Fruit fly (Drosophila melanogaster) whole organism, prepupa: ENCODE measurements around the gene gcm.

ENCODE experiments used
- Blimp-1 ChIP-seq: fragments of 200-800 bp; sonication (Bioruptor generic); optimal IDR thresholded peaks from 3 replicates; lab custom pipeline; 2017; ENCODE audit warnings: missing biosample characterization, missing genetic modification characterization, mild to moderate bottlenecking, moderate library complexity, missing genetic modification reagents
- CG10631 ChIP-seq: fragments of 200-800 bp; sonication (Bioruptor generic); optimal IDR thresholded peaks from 2 replicates; lab custom pipeline; 2016; ENCODE audit warnings: missing biosample characterization, missing genetic modification characterization
- CG10669 ChIP-seq: fragments of 200-800 bp; sonication (Bioruptor generic); optimal IDR thresholded peaks from 3 replicates; lab custom pipeline; 2018; ENCODE audit warnings: missing biosample characterization, mild to moderate bottlenecking, missing genetic modification characterization, moderate library complexity
- CG11294 ChIP-seq: fragments of 200-800 bp; sonication (Bioruptor generic); IDR thresholded peaks from 2 replicates; pipeline ENCODE4 v1.3.6; 2022; ENCODE audit warnings: missing biosample characterization, missing genetic modification characterization
- CG11762 ChIP-seq: fragments of 200-800 bp; sonication (Bioruptor generic); optimal IDR thresholded peaks from 3 replicates; lab custom pipeline; 2016; ENCODE audit warnings: missing biosample characterization, missing genetic modification characterization; ENCODE audit not compliant: insufficient read depth
- CG11902 ChIP-seq: fragments of 200-800 bp; sonication (Bioruptor generic); optimal IDR thresholded peaks from 3 replicates; lab custom pipeline; 2016; ENCODE audit warnings: missing biosample characterization, missing genetic modification characterization
- CG15336 ChIP-seq: fragments of 200-800 bp; sonication (Bioruptor generic); IDR thresholded peaks from 2 replicates; pipeline ENCODE4 v1.3.6; 2022; ENCODE audit warnings: missing biosample characterization, missing genetic modification characterization
- CG1621 ChIP-seq: fragments of 200-800 bp; sonication (Bioruptor generic); optimal IDR thresholded peaks from 3 replicates; lab custom pipeline; 2018; ENCODE audit warnings: missing biosample characterization, mild to moderate bottlenecking, missing genetic modification characterization
- CG3032 ChIP-seq: fragments of 200-800 bp; optimal IDR thresholded peaks from 2 replicates; lab custom pipeline; 2019; ENCODE audit warnings: missing biosample characterization, mild to moderate bottlenecking, missing genetic modification characterization, moderate library complexity
- CG31627 ChIP-seq: fragments of 200-800 bp; sonication (Bioruptor generic); optimal IDR thresholded peaks from 3 replicates; lab custom pipeline; 2016; ENCODE audit warnings: missing biosample characterization, missing genetic modification characterization
- CG32006 ChIP-seq: fragments of 200-800 bp; sonication (Bioruptor generic); optimal IDR thresholded peaks from 3 replicates; lab custom pipeline; 2017; ENCODE audit warnings: missing biosample characterization, mild to moderate bottlenecking, missing genetic modification characterization
- CG34406 ChIP-seq: fragments of 200-800 bp; sonication (Bioruptor generic); optimal IDR thresholded peaks from 3 replicates; lab custom pipeline; 2016; ENCODE audit warnings: missing biosample characterization, missing genetic modification characterization
- CG3919 ChIP-seq: fragments of 200-800 bp; sonication (Bioruptor generic); optimal IDR thresholded peaks from 3 replicates; lab custom pipeline; 2016; ENCODE audit warnings: missing biosample characterization, missing genetic modification characterization
- CG4318 ChIP-seq: fragments of 200-800 bp; sonication (Bioruptor generic); optimal IDR thresholded peaks from 3 replicates; lab custom pipeline; 2017; ENCODE audit warnings: missing biosample characterization, mild to moderate bottlenecking, missing genetic modification characterization
- CG6163 ChIP-seq: fragments of 200-800 bp; sonication (Bioruptor generic); IDR thresholded peaks from 3 replicates; pipeline ENCODE4 v1.3.6; 2022; ENCODE audit warnings: missing biosample characterization, missing genetic modification characterization
- CG6792 ChIP-seq: fragments of 200-800 bp; sonication (Bioruptor generic); optimal IDR thresholded peaks from 3 replicates; lab custom pipeline; 2016; ENCODE audit warnings: missing biosample characterization, missing genetic modification characterization
- CG6808 ChIP-seq: fragments of 200-800 bp; sonication (Bioruptor generic); optimal IDR thresholded peaks from 3 replicates; lab custom pipeline; 2017; ENCODE audit warnings: missing biosample characterization, missing genetic modification characterization, mild to moderate bottlenecking, moderate library complexity, missing genetic modification reagents
- CG6854 ChIP-seq: fragments of 200-800 bp; sonication (Bioruptor generic); optimal IDR thresholded peaks from 2 replicates; lab custom pipeline; 2017; ENCODE audit warnings: missing biosample characterization, mild to moderate bottlenecking, missing genetic modification characterization
- CG8119 ChIP-seq: fragments of 200-800 bp; sonication (Bioruptor generic); IDR thresholded peaks from 3 replicates; pipeline ENCODE4 v1.3.6; 2022; ENCODE audit warnings: missing biosample characterization, missing genetic modification characterization
- CG8319 ChIP-seq: fragments of 200-800 bp; sonication (Bioruptor generic); optimal IDR thresholded peaks from 3 replicates; lab custom pipeline; 2016; ENCODE audit warnings: missing biosample characterization, missing genetic modification characterization
- CG9139 ChIP-seq: fragments of 200-800 bp; sonication (Bioruptor generic); optimal IDR thresholded peaks from 3 replicates; lab custom pipeline; 2017; ENCODE audit warnings: missing biosample characterization, mild to moderate bottlenecking, missing genetic modification characterization
- Eip75B ChIP-seq: fragments of 200-800 bp; sonication (Bioruptor generic); optimal IDR thresholded peaks from 3 replicates; lab custom pipeline; 2016; ENCODE audit warnings: missing biosample characterization, missing genetic modification characterization
- Eip78C ChIP-seq: fragments of 200-800 bp; sonication (Bioruptor generic); peaks from one replicate; lab custom pipeline; 2016; ENCODE audit warnings: missing biosample characterization, missing genetic modification characterization
- Gug ChIP-seq: fragments of 200-800 bp; sonication (Bioruptor generic); IDR thresholded peaks from 2 replicates; pipeline ENCODE4 v1.3.6; 2022; ENCODE audit warnings: missing biosample characterization, missing genetic modification characterization
- Hr38 ChIP-seq: sonication (Bioruptor generic); optimal IDR thresholded peaks from 2 replicates; lab custom pipeline; 2016; ENCODE audit warnings: missing biosample characterization, missing genetic modification characterization
- Hr4 ChIP-seq: fragments of 200-800 bp; sonication (Bioruptor generic); optimal IDR thresholded peaks from 3 replicates; lab custom pipeline; 2016; ENCODE audit warnings: missing biosample characterization, missing genetic modification characterization
- Lpt ChIP-seq: fragments of 200-800 bp; sonication (Bioruptor generic); optimal IDR thresholded peaks from 3 replicates; lab custom pipeline; 2016; ENCODE audit warnings: missing biosample characterization, missing genetic modification characterization
- OdsH ChIP-seq: fragments of 200-800 bp; sonication (Bioruptor generic); optimal IDR thresholded peaks from 3 replicates; lab custom pipeline; 2016; ENCODE audit warnings: missing biosample characterization, missing genetic modification characterization
- Smox ChIP-seq: fragments of 200-800 bp; sonication (Bioruptor generic); optimal IDR thresholded peaks from 3 replicates; lab custom pipeline; 2016; ENCODE audit warnings: missing biosample characterization, missing genetic modification characterization
- Sox14 ChIP-seq: fragments of 200-800 bp; sonication (Bioruptor generic); optimal IDR thresholded peaks from 3 replicates; lab custom pipeline; 2016; ENCODE audit warnings: missing biosample characterization, missing genetic modification characterization
- Sox15 ChIP-seq: fragments of 200-800 bp; sonication (Bioruptor generic); optimal IDR thresholded peaks from 3 replicates; lab custom pipeline; 2016; ENCODE audit warnings: missing biosample characterization, missing genetic modification characterization
- achi ChIP-seq: fragments of 200-800 bp; sonication (Bioruptor generic); optimal IDR thresholded peaks from 3 replicates; lab custom pipeline; 2016; ENCODE audit warnings: missing biosample characterization, missing genetic modification characterization
- acj6 ChIP-seq: fragments of 200-800 bp; sonication (Bioruptor generic); optimal IDR thresholded peaks from 3 replicates; lab custom pipeline; 2016; ENCODE audit warnings: missing biosample characterization, missing genetic modification characterization
- eg ChIP-seq: fragments of 200-800 bp; sonication (Bioruptor generic); IDR thresholded peaks from 3 replicates; pipeline ENCODE4 v1.3.6; 2022; ENCODE audit warnings: missing biosample characterization, missing genetic modification characterization
- fd85E ChIP-seq: fragments of 200-800 bp; sonication (Bioruptor generic); optimal IDR thresholded peaks from 3 replicates; lab custom pipeline; 2016; ENCODE audit warnings: missing biosample characterization, missing genetic modification characterization
- fkh ChIP-seq: fragments of 200-800 bp; sonication (Bioruptor generic); optimal IDR thresholded peaks from 3 replicates; lab custom pipeline; 2017; ENCODE audit warnings: missing biosample characterization, mild to moderate bottlenecking, missing genetic modification characterization, moderate library complexity
- pdm3 ChIP-seq: fragments of 200-800 bp; sonication (Bioruptor generic); optimal IDR thresholded peaks from 3 replicates; lab custom pipeline; 2016; ENCODE audit warnings: missing biosample characterization, missing genetic modification characterization
- salr ChIP-seq, 2 experiments: fragments of 200-800 bp; sonication (Bioruptor generic); optimal IDR thresholded peaks; 3 replicates each; lab custom pipeline; 2016 to 2018; ENCODE audit warnings: missing biosample characterization in 2 of 2, missing genetic modification characterization in 2 of 2, mild to moderate bottlenecking in 1 of 2
- ss ChIP-seq, 2 experiments: fragments of 200-800 bp; sonication (Bioruptor generic); optimal IDR thresholded peaks; 2 replicates in 1 of 2; 3 replicates in 1 of 2; lab custom pipeline; 2017 to 2018; ENCODE audit warnings: mild to moderate bottlenecking in 2 of 2, missing biosample characterization in 2 of 2, missing genetic modification characterization in 2 of 2, moderate library complexity in 1 of 2
- topi ChIP-seq: fragments of 200-800 bp; sonication (Bioruptor generic); optimal IDR thresholded peaks from 3 replicates; lab custom pipeline; 2016; ENCODE audit warnings: missing biosample characterization, missing genetic modification characterization
- vri ChIP-seq: fragments of 200-800 bp; sonication (Bioruptor generic); optimal IDR thresholded peaks from 3 replicates; lab custom pipeline; 2016; ENCODE audit warnings: missing biosample characterization, mild to moderate bottlenecking, missing genetic modification characterization

The gcm gene

DNA sequence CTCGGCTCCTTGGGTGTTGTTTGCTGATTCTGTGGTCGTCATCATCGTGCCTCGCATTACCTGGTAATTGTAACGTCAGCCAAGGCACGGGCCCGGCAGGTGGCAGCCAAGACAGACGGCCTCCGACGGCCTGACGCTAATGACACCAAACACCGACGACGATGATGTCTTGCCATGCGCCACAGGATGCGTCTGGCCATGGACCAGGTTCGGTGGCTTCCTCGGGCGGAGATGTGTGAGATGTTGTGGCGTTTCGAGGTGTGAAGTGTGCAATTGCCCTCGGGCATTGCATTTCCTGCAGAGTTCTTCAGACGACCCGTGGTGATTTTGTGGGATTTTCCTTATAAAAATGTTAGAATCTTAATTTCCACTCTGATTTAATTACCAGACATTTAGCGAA, 20.6 kb upstream of the gcm start:
- TF ChIP-seq CG6792 (GFP tag; lab: Kevin White, UChicago) (no peak), Blimp-1 (no peak), CG11294 (no peak), Eip75B (GFP tag; lab: Kevin White, UChicago) (no peak), fd85E (GFP tag; lab: Kevin White, UChicago) (no peak), CG32006 (GFP tag; lab: Kevin White, UChicago) (no peak), CG11762 (no peak), vri (no peak), Smox (GFP tag; lab: Kevin White, UChicago) (no peak), fkh (no peak), Lpt (no peak), OdsH (no peak), topi (GFP tag; lab: Kevin White, UChicago) (no peak), Hr38 (GFP tag; lab: Kevin White, UChicago) (no peak)

DNA sequence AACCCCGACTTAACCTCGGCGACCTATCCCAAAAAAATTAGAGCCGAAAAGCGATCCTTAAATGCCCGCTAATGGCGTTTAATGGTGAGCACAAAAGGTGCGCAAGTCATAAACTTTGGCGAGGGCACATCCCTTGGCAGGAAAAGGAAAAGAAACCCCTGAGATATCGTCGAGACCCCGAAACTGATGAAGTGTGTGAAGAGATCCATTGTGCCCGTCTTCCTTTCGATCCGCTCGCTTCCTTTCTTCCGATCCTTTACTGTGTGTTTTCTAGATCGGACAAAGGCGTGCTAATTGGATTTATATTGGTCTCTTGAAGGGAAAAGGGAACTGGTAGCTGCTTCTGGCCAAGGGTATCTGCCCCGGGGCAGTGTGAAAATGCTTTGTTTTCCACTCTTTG, 19.7 kb upstream of the gcm start:
- TF ChIP-seq ss (GFP tag; optimal IDR thresholded peaks at IDR 0.05; lab: Kevin White, UChicago), result no peak
- TF ChIP-seq Hr38 (GFP tag; lab: Kevin White, UChicago), result no peak
- no peak for TF ChIP-seq Hr4 (GFP tag; lab: Kevin White, UChicago)
- TF ChIP-seq CG34406, result no peak
- TF ChIP-seq CG3032 (tag; lab: Kevin White, UChicago), result no peak
- TF ChIP-seq CG9139 (GFP tag; lab: Kevin White, UChicago), result no peak
- no peak for TF ChIP-seq Lpt
- no peak for TF ChIP-seq Eip75B (GFP tag; lab: Kevin White, UChicago)
- no peak for TF ChIP-seq CG15336
- no peak for TF ChIP-seq CG11294
- TF ChIP-seq CG6792 (GFP tag; lab: Kevin White, UChicago), result no peak
- TF ChIP-seq salr (GFP tag; optimal IDR thresholded peaks at IDR 0.05; lab: Kevin White, UChicago), result no peak
- no peak for TF ChIP-seq CG8319 (GFP tag; lab: Kevin White, UChicago)

DNA sequence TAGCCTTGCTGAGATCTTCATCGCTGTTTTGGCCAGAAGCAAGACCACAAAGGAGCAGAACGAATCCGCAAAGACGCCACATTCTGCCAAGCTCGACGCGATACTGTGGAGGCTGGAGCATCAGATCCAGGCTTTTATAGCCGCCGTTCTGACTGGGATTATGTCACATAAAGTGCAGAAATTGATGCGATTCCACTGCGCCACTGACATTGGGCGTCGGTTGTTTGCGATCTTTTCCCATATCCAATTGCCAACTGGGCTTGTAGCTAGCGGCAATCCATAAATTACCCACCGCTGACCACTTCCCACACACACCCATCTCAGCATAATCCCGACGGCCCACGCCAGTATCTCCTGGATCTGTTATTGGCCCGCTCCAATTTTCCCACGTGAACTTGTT, 19.2 kb upstream of the gcm start, which contains the start of gene CG4382:
TSS of gene CG4382 (minus strand) at position 101 of the 400 bp plus-strand sequence.
- TF ChIP-seq vri, result no peak
- no peak for TF ChIP-seq ss (GFP tag; optimal IDR thresholded peaks at IDR 0.05; lab: Kevin White, UChicago)

DNA sequence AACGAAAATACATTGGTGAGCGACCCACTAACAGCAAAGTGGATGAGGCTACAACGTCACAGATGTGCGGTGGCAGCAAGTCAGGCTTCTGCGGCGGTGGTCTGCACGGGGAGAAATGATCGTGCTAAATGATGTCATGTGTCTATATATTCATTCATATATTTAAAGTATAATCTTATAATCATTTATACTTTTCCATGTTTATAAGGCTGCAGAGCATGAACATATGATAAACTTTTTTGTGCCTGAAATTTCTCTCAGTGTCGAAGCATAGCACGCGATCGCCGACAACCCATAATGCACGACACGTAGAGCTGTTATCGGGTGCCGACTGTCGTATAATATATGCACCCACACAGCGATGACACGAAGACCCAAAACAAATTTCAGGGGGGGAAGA, 16.8 kb upstream of the gcm start:
- no peak for TF ChIP-seq CG6854
- peak; percentile 73 for TF ChIP-seq Eip78C
- peak; percentile 12 for TF ChIP-seq OdsH
- TF ChIP-seq CG3032 (tag; lab: Kevin White, UChicago), result no peak
- peak; percentile 28 for TF ChIP-seq CG10631 (GFP tag; lab: Kevin White, UChicago)
- peak; percentile 65 to 86 for TF ChIP-seq ss (GFP tag; optimal IDR thresholded peaks at IDR 0.05; lab: Kevin White, UChicago)
- TF ChIP-seq CG32006 (GFP tag; lab: Kevin White, UChicago), result peak; percentile 54
- no peak for TF ChIP-seq CG31627 (GFP tag; lab: Kevin White, UChicago)
- peak; percentile 60; the same call in 2 of the 3 replicates for TF ChIP-seq eg (GFP tag; lab: Robert Waterston, UW)
- TF ChIP-seq CG8119 (GFP tag; lab: Robert Waterston, UW), result peak; percentile 55; the same call in 2 of the 3 replicates
- no peak for TF ChIP-seq Sox15 (GFP tag; lab: Kevin White, UChicago)
- TF ChIP-seq CG15336, result peak; percentile 45; the same call in 1 of the 2 replicates
- peak; percentile 26 for TF ChIP-seq CG3919 (GFP tag; lab: Kevin White, UChicago)
- TF ChIP-seq CG10669 (GFP tag; lab: Kevin White, UChicago), result peak; percentile 22
- no peak for TF ChIP-seq CG6808 (GFP tag; lab: Kevin White, UChicago)
- TF ChIP-seq pdm3 (GFP tag; lab: Kevin White, UChicago), result peak; percentile 12
- peak; percentile 22 for TF ChIP-seq CG6792 (GFP tag; lab: Kevin White, UChicago)
- TF ChIP-seq acj6 (GFP tag; lab: Kevin White, UChicago), result peak; percentile 33
- TF ChIP-seq Sox14 (GFP tag; lab: Kevin White, UChicago), result no peak
- TF ChIP-seq Smox (GFP tag; lab: Kevin White, UChicago), result peak; percentile 6
- TF ChIP-seq Gug (GFP tag; lab: Robert Waterston, UW), result peak; percentile 47
- TF ChIP-seq CG11902, result no peak
- TF ChIP-seq Hr38 (GFP tag; lab: Kevin White, UChicago), result no peak
- TF ChIP-seq CG34406, result no peak
- peak; percentile 4 for TF ChIP-seq Hr4 (GFP tag; lab: Kevin White, UChicago)
- TF ChIP-seq CG4318, result no peak
- TF ChIP-seq CG6163 (GFP tag; lab: Robert Waterston, UW), result peak; percentile 72
- peak; percentile 21 for TF ChIP-seq achi (GFP tag; lab: Kevin White, UChicago)
- no peak for TF ChIP-seq CG1621 (tag; lab: Kevin White, UChicago)
- no peak for TF ChIP-seq CG11294
